Worm (Caenorhabditis elegans): ENCODE measurements around the gene ocr-4.

ce11 chrIV:7294121-7294520 lies 38.5 kb downstream of the ocr-4 start, which contains the start of gene F42C5.5:
- no peak for TF ChIP-seq nhr-237 (tag; optimal IDR thresholded peaks at IDR 0.05)
- no peak for TF ChIP-seq nhr-11 (tag; optimal IDR thresholded peaks at IDR 0.05)
- TF ChIP-seq nhr-12 (tag; optimal IDR thresholded peaks at IDR 0.05) = no peak
- TF ChIP-seq fos-1 (tag; optimal IDR thresholded peaks at IDR 0.05) = no peak
- TF ChIP-seq ztf-4 (tag; optimal IDR thresholded peaks at IDR 0.05) = no peak
- TF ChIP-seq nhr-23 (tag; optimal IDR thresholded peaks at IDR 0.05) = no peak
- TF ChIP-seq ceh-82 (tag; optimal IDR thresholded peaks at IDR 0.05) = no peak
- TF ChIP-seq ceh-9 (tag; optimal IDR thresholded peaks at IDR 0.05) = no peak

Measured in whole organism, L3 larva.